Fruit fly (Drosophila melanogaster): ENCODE measurements around the gene lectin-21Ca.

- TF ChIP-seq CG8478 (optimal IDR thresholded peaks at IDR 0.05) = no peak
- no peak for TF ChIP-seq CTCF (optimal IDR thresholded peaks at IDR 0.05)
These were observed 44.6 kb downstream of the lectin-21Ca start for dm6 chr2L:668948-669581.

All from S2 (cell line).